Fruit fly (Drosophila melanogaster) whole organism, prepupa: ENCODE results near the gene Syt12.

ENCODE experiments used
- CG10631 ChIP-seq: fragments of 200-800 bp; sonication (Bioruptor generic); optimal IDR thresholded peaks from 2 replicates; lab custom pipeline; 2016; ENCODE audit warnings: missing biosample characterization, missing genetic modification characterization
- CG10669 ChIP-seq: fragments of 200-800 bp; sonication (Bioruptor generic); optimal IDR thresholded peaks from 3 replicates; lab custom pipeline; 2018; ENCODE audit warnings: missing biosample characterization, mild to moderate bottlenecking, missing genetic modification characterization, moderate library complexity
- CG11294 ChIP-seq: fragments of 200-800 bp; sonication (Bioruptor generic); IDR thresholded peaks from 2 replicates; pipeline ENCODE4 v1.3.6; 2022; ENCODE audit warnings: missing biosample characterization, missing genetic modification characterization
- CG1621 ChIP-seq: fragments of 200-800 bp; sonication (Bioruptor generic); optimal IDR thresholded peaks from 3 replicates; lab custom pipeline; 2018; ENCODE audit warnings: missing biosample characterization, mild to moderate bottlenecking, missing genetic modification characterization
- CG16779 ChIP-seq: fragments of 200-800 bp; sonication (Bioruptor generic); optimal IDR thresholded peaks from 3 replicates; lab custom pipeline; 2017; ENCODE audit warnings: missing biosample characterization, mild to moderate bottlenecking, missing genetic modification characterization
- CG3032 ChIP-seq: fragments of 200-800 bp; optimal IDR thresholded peaks from 2 replicates; lab custom pipeline; 2019; ENCODE audit warnings: missing biosample characterization, mild to moderate bottlenecking, missing genetic modification characterization, moderate library complexity
- CG31627 ChIP-seq: fragments of 200-800 bp; sonication (Bioruptor generic); optimal IDR thresholded peaks from 3 replicates; lab custom pipeline; 2016; ENCODE audit warnings: missing biosample characterization, missing genetic modification characterization
- CG32006 ChIP-seq: fragments of 200-800 bp; sonication (Bioruptor generic); optimal IDR thresholded peaks from 3 replicates; lab custom pipeline; 2017; ENCODE audit warnings: missing biosample characterization, mild to moderate bottlenecking, missing genetic modification characterization
- CG34406 ChIP-seq: fragments of 200-800 bp; sonication (Bioruptor generic); optimal IDR thresholded peaks from 3 replicates; lab custom pipeline; 2016; ENCODE audit warnings: missing biosample characterization, missing genetic modification characterization
- CG3919 ChIP-seq: fragments of 200-800 bp; sonication (Bioruptor generic); optimal IDR thresholded peaks from 3 replicates; lab custom pipeline; 2016; ENCODE audit warnings: missing biosample characterization, missing genetic modification characterization
- CG4318 ChIP-seq: fragments of 200-800 bp; sonication (Bioruptor generic); optimal IDR thresholded peaks from 3 replicates; lab custom pipeline; 2017; ENCODE audit warnings: missing biosample characterization, mild to moderate bottlenecking, missing genetic modification characterization
- CG6163 ChIP-seq: fragments of 200-800 bp; sonication (Bioruptor generic); IDR thresholded peaks from 3 replicates; pipeline ENCODE4 v1.3.6; 2022; ENCODE audit warnings: missing biosample characterization, missing genetic modification characterization
- CG6276 ChIP-seq: fragments of 200-800 bp; sonication (Bioruptor generic); optimal IDR thresholded peaks from 2 replicates; lab custom pipeline; 2017; ENCODE audit warnings: missing biosample characterization, mild to moderate bottlenecking, missing genetic modification characterization
- CG6792 ChIP-seq: fragments of 200-800 bp; sonication (Bioruptor generic); optimal IDR thresholded peaks from 3 replicates; lab custom pipeline; 2016; ENCODE audit warnings: missing biosample characterization, missing genetic modification characterization
- CG6808 ChIP-seq: fragments of 200-800 bp; sonication (Bioruptor generic); optimal IDR thresholded peaks from 3 replicates; lab custom pipeline; 2017; ENCODE audit warnings: missing biosample characterization, missing genetic modification characterization, mild to moderate bottlenecking, moderate library complexity, missing genetic modification reagents
- CG6854 ChIP-seq: fragments of 200-800 bp; sonication (Bioruptor generic); optimal IDR thresholded peaks from 2 replicates; lab custom pipeline; 2017; ENCODE audit warnings: missing biosample characterization, mild to moderate bottlenecking, missing genetic modification characterization
- CG7368 ChIP-seq: fragments of 200-800 bp; sonication (Bioruptor generic); optimal IDR thresholded peaks from 3 replicates; lab custom pipeline; 2016; ENCODE audit warnings: missing biosample characterization, missing genetic modification characterization
- CG8119 ChIP-seq: fragments of 200-800 bp; sonication (Bioruptor generic); IDR thresholded peaks from 3 replicates; pipeline ENCODE4 v1.3.6; 2022; ENCODE audit warnings: missing biosample characterization, missing genetic modification characterization
- CG8319 ChIP-seq: fragments of 200-800 bp; sonication (Bioruptor generic); optimal IDR thresholded peaks from 3 replicates; lab custom pipeline; 2016; ENCODE audit warnings: missing biosample characterization, missing genetic modification characterization
- CG8632 ChIP-seq: fragments of 200-800 bp; sonication (Bioruptor generic); optimal IDR thresholded peaks from 3 replicates; lab custom pipeline; 2016; ENCODE audit warnings: missing biosample characterization, missing genetic modification characterization
- CG9139 ChIP-seq: fragments of 200-800 bp; sonication (Bioruptor generic); optimal IDR thresholded peaks from 3 replicates; lab custom pipeline; 2017; ENCODE audit warnings: missing biosample characterization, mild to moderate bottlenecking, missing genetic modification characterization
- Eip75B ChIP-seq: fragments of 200-800 bp; sonication (Bioruptor generic); optimal IDR thresholded peaks from 3 replicates; lab custom pipeline; 2016; ENCODE audit warnings: missing biosample characterization, missing genetic modification characterization
- Eip78C ChIP-seq: fragments of 200-800 bp; sonication (Bioruptor generic); peaks from one replicate; lab custom pipeline; 2016; ENCODE audit warnings: missing biosample characterization, missing genetic modification characterization
- Ets21C ChIP-seq: fragments of 200-800 bp; sonication (Bioruptor generic); optimal IDR thresholded peaks from 3 replicates; lab custom pipeline; 2016; ENCODE audit warnings: missing biosample characterization, missing genetic modification characterization
- Ets96B ChIP-seq: fragments of 200-800 bp; optimal IDR thresholded peaks from 2 replicates; lab custom pipeline; 2019; ENCODE audit warnings: missing biosample characterization, mild to moderate bottlenecking, missing genetic modification characterization, moderate library complexity
- Gug ChIP-seq: fragments of 200-800 bp; sonication (Bioruptor generic); IDR thresholded peaks from 2 replicates; pipeline ENCODE4 v1.3.6; 2022; ENCODE audit warnings: missing biosample characterization, missing genetic modification characterization
- Hr38 ChIP-seq: sonication (Bioruptor generic); optimal IDR thresholded peaks from 2 replicates; lab custom pipeline; 2016; ENCODE audit warnings: missing biosample characterization, missing genetic modification characterization
- Hr39 ChIP-seq: fragments of 200-800 bp; sonication (Bioruptor generic); optimal IDR thresholded peaks from 2 replicates; lab custom pipeline; 2016; ENCODE audit warnings: missing biosample characterization, missing genetic modification characterization
- Hr4 ChIP-seq: fragments of 200-800 bp; sonication (Bioruptor generic); optimal IDR thresholded peaks from 3 replicates; lab custom pipeline; 2016; ENCODE audit warnings: missing biosample characterization, missing genetic modification characterization
- Lpt ChIP-seq: fragments of 200-800 bp; sonication (Bioruptor generic); optimal IDR thresholded peaks from 3 replicates; lab custom pipeline; 2016; ENCODE audit warnings: missing biosample characterization, missing genetic modification characterization
- OdsH ChIP-seq: fragments of 200-800 bp; sonication (Bioruptor generic); optimal IDR thresholded peaks from 3 replicates; lab custom pipeline; 2016; ENCODE audit warnings: missing biosample characterization, missing genetic modification characterization
- Smox ChIP-seq: fragments of 200-800 bp; sonication (Bioruptor generic); optimal IDR thresholded peaks from 3 replicates; lab custom pipeline; 2016; ENCODE audit warnings: missing biosample characterization, missing genetic modification characterization
- Sox102F ChIP-seq: fragments of 200-800 bp; sonication (Bioruptor generic); optimal IDR thresholded peaks from 2 replicates; lab custom pipeline; 2016; ENCODE audit warnings: missing biosample characterization, mild to moderate bottlenecking, missing genetic modification characterization
- Sox14 ChIP-seq: fragments of 200-800 bp; sonication (Bioruptor generic); optimal IDR thresholded peaks from 3 replicates; lab custom pipeline; 2016; ENCODE audit warnings: missing biosample characterization, missing genetic modification characterization
- Sox15 ChIP-seq: fragments of 200-800 bp; sonication (Bioruptor generic); optimal IDR thresholded peaks from 3 replicates; lab custom pipeline; 2016; ENCODE audit warnings: missing biosample characterization, missing genetic modification characterization
- acj6 ChIP-seq: fragments of 200-800 bp; sonication (Bioruptor generic); optimal IDR thresholded peaks from 3 replicates; lab custom pipeline; 2016; ENCODE audit warnings: missing biosample characterization, missing genetic modification characterization
- dac ChIP-seq: fragments of 200-800 bp; sonication (Bioruptor generic); optimal IDR thresholded peaks from 2 replicates; lab custom pipeline; 2017; ENCODE audit warnings: missing biosample characterization, mild to moderate bottlenecking, missing genetic modification characterization
- dsx ChIP-seq: fragments of 200-800 bp; optimal IDR thresholded peaks from 3 replicates; lab custom pipeline; 2019; ENCODE audit warnings: missing biosample characterization, mild to moderate bottlenecking, missing genetic modification characterization, moderate library complexity; ENCODE audit not compliant: poor library complexity, severe bottlenecking
- eg ChIP-seq: fragments of 200-800 bp; sonication (Bioruptor generic); IDR thresholded peaks from 3 replicates; pipeline ENCODE4 v1.3.6; 2022; ENCODE audit warnings: missing biosample characterization, missing genetic modification characterization
- esn ChIP-seq: fragments of 200-800 bp; sonication (Bioruptor generic); optimal IDR thresholded peaks from 2 replicates; lab custom pipeline; 2016; ENCODE audit warnings: missing biosample characterization, mild to moderate bottlenecking, missing genetic modification characterization, moderate library complexity
- fd59A ChIP-seq: fragments of 200-800 bp; sonication (Bioruptor generic); optimal IDR thresholded peaks from 2 replicates; lab custom pipeline; 2017; ENCODE audit warnings: missing biosample characterization, mild to moderate bottlenecking, missing genetic modification characterization, missing genetic modification reagents
- fkh ChIP-seq: fragments of 200-800 bp; sonication (Bioruptor generic); optimal IDR thresholded peaks from 3 replicates; lab custom pipeline; 2017; ENCODE audit warnings: missing biosample characterization, mild to moderate bottlenecking, missing genetic modification characterization, moderate library complexity
- net ChIP-seq: fragments of 200-800 bp; sonication (Bioruptor generic); optimal IDR thresholded peaks from 3 replicates; lab custom pipeline; 2016; ENCODE audit warnings: missing biosample characterization, missing genetic modification characterization
- pdm3 ChIP-seq: fragments of 200-800 bp; sonication (Bioruptor generic); optimal IDR thresholded peaks from 3 replicates; lab custom pipeline; 2016; ENCODE audit warnings: missing biosample characterization, missing genetic modification characterization
- salr ChIP-seq, 2 experiments: fragments of 200-800 bp; sonication (Bioruptor generic); optimal IDR thresholded peaks; 3 replicates each; lab custom pipeline; 2016 to 2018; ENCODE audit warnings: missing biosample characterization in 2 of 2, missing genetic modification characterization in 2 of 2, mild to moderate bottlenecking in 1 of 2
- spab ChIP-seq: fragments of 200-800 bp; sonication (Bioruptor generic); optimal IDR thresholded peaks from 2 replicates; lab custom pipeline; 2017; ENCODE audit warnings: missing biosample characterization, mild to moderate bottlenecking, missing genetic modification characterization, missing genetic modification reagents
- svp ChIP-seq: fragments of 200-800 bp; sonication (Bioruptor generic); peaks from one replicate; lab custom pipeline; 2016; ENCODE audit warnings: missing biosample characterization, missing genetic modification characterization
- topi ChIP-seq: fragments of 200-800 bp; sonication (Bioruptor generic); optimal IDR thresholded peaks from 3 replicates; lab custom pipeline; 2016; ENCODE audit warnings: missing biosample characterization, missing genetic modification characterization
- vri ChIP-seq: fragments of 200-800 bp; sonication (Bioruptor generic); optimal IDR thresholded peaks from 3 replicates; lab custom pipeline; 2016; ENCODE audit warnings: missing biosample characterization, mild to moderate bottlenecking, missing genetic modification characterization

Syt12 gene

DNA sequence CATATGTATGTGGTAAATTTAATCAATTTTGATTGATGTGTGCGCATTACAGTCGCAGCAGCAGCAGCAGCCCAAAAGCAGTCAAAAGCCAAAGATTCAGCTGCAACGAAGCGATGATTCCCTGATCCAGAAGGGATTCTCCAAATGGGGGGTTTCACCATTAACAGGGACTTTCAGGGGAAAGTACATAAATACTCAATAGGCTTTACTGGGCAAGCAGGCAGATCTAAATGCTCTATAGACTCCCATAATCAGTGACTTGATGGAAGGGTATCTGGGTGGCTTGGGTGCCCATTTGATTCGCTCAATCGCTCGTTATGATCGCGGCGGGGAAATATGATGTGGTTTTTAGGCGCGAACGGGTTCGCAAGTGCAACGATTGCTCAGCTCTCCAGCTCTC lies 33.7 kb upstream of the Syt12 start (continued):
- TF ChIP-seq net = no peak
- peak; percentile 54 for TF ChIP-seq CG31627
- TF ChIP-seq Ets96B (tag; lab: Kevin White, UChicago) = no peak
- peak; percentile 25 for TF ChIP-seq pdm3 (GFP tag; lab: Kevin White, UChicago)
- TF ChIP-seq fkh (GFP tag; lab: Kevin White, UChicago) = no peak
- TF ChIP-seq CG34406 = no peak
- peak; percentile 16 for TF ChIP-seq vri (GFP tag; lab: Kevin White, UChicago)
- peak; percentile 41; the same call in 1 of the 3 replicates for TF ChIP-seq eg (GFP tag; lab: Robert Waterston, UW)
- TF ChIP-seq esn (GFP tag; lab: Kevin White, UChicago) = peak; percentile 40
- no peak for TF ChIP-seq Hr38
- peak; percentile 6 for TF ChIP-seq topi (GFP tag; lab: Kevin White, UChicago)
- TF ChIP-seq Smox = peak; percentile 17
- TF ChIP-seq CG3032 = no peak
- TF ChIP-seq, all 60 proteins: peak for 21

DNA sequence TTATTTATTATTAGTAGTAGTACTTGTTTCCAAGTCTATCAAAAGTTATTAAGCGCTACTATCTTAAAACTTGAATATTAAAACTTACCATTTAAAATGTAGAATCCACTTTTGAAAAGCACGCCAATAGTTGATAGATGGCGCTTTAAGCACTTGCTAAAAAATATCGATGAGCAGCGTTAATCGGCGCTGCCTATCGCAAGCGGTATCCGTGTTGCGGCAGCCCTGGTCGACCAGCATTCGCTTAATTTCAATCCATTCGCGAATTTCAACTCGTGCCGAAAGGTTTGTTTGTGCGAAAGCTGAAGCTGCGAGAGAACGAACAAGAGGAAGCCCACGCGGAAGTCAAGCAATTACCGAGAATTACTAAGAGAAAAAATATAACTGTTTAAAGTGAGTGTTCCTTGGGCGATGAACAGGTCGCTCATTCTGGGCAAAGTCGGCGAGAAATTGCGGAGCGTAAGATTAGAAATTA lies 29.4 kb upstream of the Syt12 start, which contains the start of gene Prx2:
Gene Prx2, plus strand, starts transcription at position 253 of the 475 bp plus-strand sequence.
- TF ChIP-seq CG7368 = peak; percentile 9
- peak; percentile 28 for TF ChIP-seq esn (GFP tag; lab: Kevin White, UChicago)
- no peak for TF ChIP-seq CG1621
- TF ChIP-seq CG16779 (tag; lab: Kevin White, UChicago) = peak; percentile 44
- no peak for TF ChIP-seq CG34406
- no peak for TF ChIP-seq Hr39 (GFP tag; lab: Kevin White, UChicago)
- no peak for TF ChIP-seq CG8319 (GFP tag; lab: Kevin White, UChicago)
- peak; percentile 60 for TF ChIP-seq net
- TF ChIP-seq OdsH = peak; percentile 17
- TF ChIP-seq CG6854 (GFP tag; lab: Kevin White, UChicago) = peak; percentile 72
- TF ChIP-seq CG11294 (GFP tag; lab: Robert Waterston, UW) = peak; percentile 15; the same call in 1 of the 2 replicates
- no peak for TF ChIP-seq Lpt
- TF ChIP-seq CG6276 (GFP tag; lab: Kevin White, UChicago) = peak; percentile 34
- no peak for TF ChIP-seq pdm3 (GFP tag; lab: Kevin White, UChicago)
- no peak for TF ChIP-seq CG8119 (GFP tag; lab: Robert Waterston, UW)
- no peak for TF ChIP-seq Sox14 (GFP tag; lab: Kevin White, UChicago)
- TF ChIP-seq fd59A (GFP tag; lab: Kevin White, UChicago) = no peak
- peak; percentile 4 for TF ChIP-seq Eip75B (GFP tag; lab: Kevin White, UChicago)
- TF ChIP-seq CG6792 (GFP tag; lab: Kevin White, UChicago) = no peak
- no peak for TF ChIP-seq CG10669 (GFP tag; lab: Kevin White, UChicago)
- TF ChIP-seq dac = no peak
- TF ChIP-seq CG3919 (GFP tag; lab: Kevin White, UChicago) = peak; percentile 39
- no peak for TF ChIP-seq spab
- no peak for TF ChIP-seq CG32006
- TF ChIP-seq Ets96B (tag; lab: Kevin White, UChicago) = no peak
- no peak for TF ChIP-seq Hr38
- peak; percentile 18 for TF ChIP-seq CG6808 (GFP tag; lab: Kevin White, UChicago)
- peak; percentile 22 for TF ChIP-seq Eip78C (GFP tag; lab: Kevin White, UChicago)
- no peak for TF ChIP-seq CG8632 (GFP tag; lab: Kevin White, UChicago)
- no peak for TF ChIP-seq fkh (GFP tag; lab: Kevin White, UChicago)
- peak; percentile 44; the same call in 2 of the 3 replicates for TF ChIP-seq CG6163
- peak; percentile 20 for TF ChIP-seq Sox102F (GFP tag; lab: Kevin White, UChicago)
- TF ChIP-seq svp = peak; percentile 22
- TF ChIP-seq CG3032 = no peak
- no peak for TF ChIP-seq dsx (GFP tag; lab: Kevin White, UChicago)
- no peak for TF ChIP-seq salr (GFP tag; optimal IDR thresholded peaks at IDR 0.05; lab: Kevin White, UChicago)
- TF ChIP-seq Hr4 (GFP tag; lab: Kevin White, UChicago) = no peak
- TF ChIP-seq CG10631 = no peak
- TF ChIP-seq CG4318 = no peak
- TF ChIP-seq eg (GFP tag; lab: Robert Waterston, UW) = 0 out of 3 replicates have a peak, but pooled peaks have one; percentile 24
- TF ChIP-seq Ets21C = no peak
- peak; percentile 23 for TF ChIP-seq CG31627
- TF ChIP-seq CG9139 (GFP tag; lab: Kevin White, UChicago) = peak; percentile 46
- no peak for TF ChIP-seq acj6 (GFP tag; lab: Kevin White, UChicago)
- no peak for TF ChIP-seq Sox15 (GFP tag; lab: Kevin White, UChicago)
- TF ChIP-seq vri (GFP tag; lab: Kevin White, UChicago) = peak; percentile 64
- 0 out of 2 replicates have a peak, but pooled peaks have one; percentile 9 for TF ChIP-seq Gug
